Worm (Caenorhabditis elegans): ENCODE data around the gene str-66.
"Not testable (repeated sequence)": the region's sequence is repeated elsewhere in the genome, so short reads cannot be mapped to it uniquely, and the experiment has no call there.

ce11 chrV:3064418-3064817, 39.6 kb downstream of the str-66 start, which contains the start of gene srt-16:
- not testable (repeated sequence) for TF ChIP-seq nhr-11 (tag; optimal IDR thresholded peaks at IDR 0.05); ama-1 (optimal IDR thresholded peaks at IDR 0.05); dmd-4 (tag; optimal IDR thresholded peaks at IDR 0.05; ENCODE audit: borderline replicate concordance); ceh-24 (tag; optimal IDR thresholded peaks at IDR 0.05); lim-6 (tag; optimal IDR thresholded peaks at IDR 0.05); rnt-1 (tag; optimal IDR thresholded peaks at IDR 0.05)

Data from whole organism, late embryonic.